Worm (Caenorhabditis elegans) whole organism, L3 larva: ENCODE measurements around the gene lst-6.

Source experiments
- R02D3.7 ChIP-seq: fragments of 150-350 bp; optimal IDR thresholded peaks from 2 replicates; lab custom pipeline; 2014; ENCODE audit warnings: missing biosample characterization, missing genetic modification characterization
- aly-2 ChIP-seq: fragments of 150-350 bp; optimal IDR thresholded peaks from 2 replicates; lab custom pipeline; 2014; ENCODE audit warnings: missing biosample characterization, missing genetic modification characterization
- ama-1 ChIP-seq: fragments of 150-350 bp; optimal IDR thresholded peaks from 2 replicates; lab custom pipeline; 2018
- ceh-16 ChIP-seq: sonication (generic microtip); optimal IDR thresholded peaks from 2 replicates; lab custom pipeline; 2017; ENCODE audit warnings: missing biosample characterization, missing genetic modification characterization
- ceh-82 ChIP-seq: fragments of 150-350 bp; optimal IDR thresholded peaks from 2 replicates; lab custom pipeline; 2014; ENCODE audit warnings: missing biosample characterization, missing genetic modification characterization
- ceh-9 ChIP-seq: sonication (generic microtip); optimal IDR thresholded peaks from 2 replicates; lab custom pipeline; 2018; ENCODE audit warnings: missing biosample characterization, missing genetic modification characterization
- egl-5 ChIP-seq: fragments of 150-350 bp; optimal IDR thresholded peaks from 2 replicates; lab custom pipeline; 2017; ENCODE audit warnings: missing biosample characterization, missing genetic modification reagents, missing genetic modification characterization, inconsistent platforms
- elt-2 ChIP-seq: sonication (generic microtip); optimal IDR thresholded peaks from 2 replicates; lab custom pipeline; 2016; ENCODE audit warnings: missing genetic modification reagents, mild to moderate bottlenecking, missing genetic modification characterization, missing compliant biosample characterization
- eor-1 ChIP-seq, 2 experiments: fragments of 150-350 bp; optimal IDR thresholded peaks; 2 replicates each; lab custom pipeline; 2014 to 2018; ENCODE audit warnings: missing biosample characterization in 2 of 2, missing genetic modification characterization in 2 of 2
- fkh-10 ChIP-seq: sonication (generic microtip); optimal IDR thresholded peaks from 2 replicates; lab custom pipeline; 2017; ENCODE audit warnings: missing biosample characterization, missing genetic modification reagents, missing genetic modification characterization
- fkh-2 ChIP-seq: fragments of 150-350 bp; optimal IDR thresholded peaks from 2 replicates; lab custom pipeline; 2014; ENCODE audit warnings: missing biosample characterization, missing genetic modification reagents, missing genetic modification characterization
- hmg-11 ChIP-seq: sonication (generic microtip); optimal IDR thresholded peaks from 2 replicates; lab custom pipeline; 2016; ENCODE audit warnings: missing genetic modification characterization, missing compliant biosample characterization
- jun-1 ChIP-seq: fragments of 150-350 bp; optimal IDR thresholded peaks from 2 replicates; lab custom pipeline; 2014; ENCODE audit warnings: missing biosample characterization, missing genetic modification reagents, missing genetic modification characterization
- lin-15B ChIP-seq: fragments of 150-350 bp; optimal IDR thresholded peaks from 2 replicates; lab custom pipeline; 2014; ENCODE audit warnings: missing biosample characterization, missing genetic modification characterization
- lsy-12 ChIP-seq: sonication (generic microtip); optimal IDR thresholded peaks from 2 replicates; lab custom pipeline; 2016; ENCODE audit warnings: mild to moderate bottlenecking, missing genetic modification characterization, missing compliant biosample characterization
- mdl-1 ChIP-seq: fragments of 150-350 bp; optimal IDR thresholded peaks from 2 replicates; lab custom pipeline; 2014; ENCODE audit warnings: missing biosample characterization, missing genetic modification characterization
- mml-1 ChIP-seq: fragments of 150-350 bp; sonication (generic microtip); optimal IDR thresholded peaks from 3 replicates; lab custom pipeline; 2014; ENCODE audit warnings: missing biosample characterization, missing genetic modification characterization
- nfya-1 ChIP-seq: sonication (generic microtip); optimal IDR thresholded peaks from 2 replicates; lab custom pipeline; 2017; ENCODE audit warnings: missing genetic modification characterization, mild to moderate bottlenecking, missing compliant biosample characterization, antibody characterized with exemption, moderate library complexity; ENCODE audit not compliant: insufficient read depth
- nhr-11 ChIP-seq: fragments of 150-350 bp; optimal IDR thresholded peaks from 2 replicates; lab custom pipeline; 2014; ENCODE audit warnings: missing biosample characterization, missing genetic modification characterization
- nhr-23 ChIP-seq: fragments of 150-350 bp; optimal IDR thresholded peaks from 2 replicates; lab custom pipeline; 2014; ENCODE audit warnings: missing biosample characterization, missing genetic modification reagents, missing genetic modification characterization
- nhr-237 ChIP-seq: fragments of 150-350 bp; optimal IDR thresholded peaks from 2 replicates; lab custom pipeline; 2014; ENCODE audit warnings: missing biosample characterization, missing genetic modification characterization
- nhr-28 ChIP-seq: fragments of 150-350 bp; optimal IDR thresholded peaks from 2 replicates; lab custom pipeline; 2014; ENCODE audit warnings: missing biosample characterization, missing genetic modification characterization
- nhr-77 ChIP-seq: fragments of 150-350 bp; optimal IDR thresholded peaks from 2 replicates; lab custom pipeline; 2014; ENCODE audit warnings: missing biosample characterization, missing genetic modification characterization
- pha-4 ChIP-seq: fragments of 150-350 bp; optimal IDR thresholded peaks from 2 replicates; lab custom pipeline; 2014; ENCODE audit warnings: missing biosample characterization, missing genetic modification reagents, missing genetic modification characterization
- sea-2 ChIP-seq: fragments of 150-350 bp; sonication (generic microtip); optimal IDR thresholded peaks from 4 replicates; lab custom pipeline; 2014; ENCODE audit warnings: missing biosample characterization, missing genetic modification reagents, missing genetic modification characterization
- skn-1 ChIP-seq: fragments of 150-350 bp; optimal IDR thresholded peaks from 2 replicates; lab custom pipeline; 2014; ENCODE audit warnings: missing biosample characterization, missing genetic modification characterization
- snpc-4 ChIP-seq: fragments of 150-350 bp; optimal IDR thresholded peaks from 2 replicates; lab custom pipeline; 2014; ENCODE audit warnings: missing biosample characterization, missing genetic modification characterization
- unc-62 ChIP-seq: fragments of 150-350 bp; sonication (generic microtip); optimal IDR thresholded peaks from 4 replicates; lab custom pipeline; 2014; ENCODE audit warnings: missing biosample characterization, missing genetic modification reagents, missing genetic modification characterization
- zag-1 ChIP-seq: fragments of 150-350 bp; optimal IDR thresholded peaks from 2 replicates; lab custom pipeline; 2014; ENCODE audit warnings: missing biosample characterization, missing genetic modification characterization
- ztf-11 ChIP-seq: fragments of 150-350 bp; optimal IDR thresholded peaks from 2 replicates; lab custom pipeline; 2014; ENCODE audit warnings: missing biosample characterization, missing genetic modification characterization
- ztf-4 ChIP-seq: fragments of 150-350 bp; optimal IDR thresholded peaks from 2 replicates; lab custom pipeline; 2014; ENCODE audit warnings: missing biosample characterization, missing genetic modification characterization

lst-6 gene

DNA sequence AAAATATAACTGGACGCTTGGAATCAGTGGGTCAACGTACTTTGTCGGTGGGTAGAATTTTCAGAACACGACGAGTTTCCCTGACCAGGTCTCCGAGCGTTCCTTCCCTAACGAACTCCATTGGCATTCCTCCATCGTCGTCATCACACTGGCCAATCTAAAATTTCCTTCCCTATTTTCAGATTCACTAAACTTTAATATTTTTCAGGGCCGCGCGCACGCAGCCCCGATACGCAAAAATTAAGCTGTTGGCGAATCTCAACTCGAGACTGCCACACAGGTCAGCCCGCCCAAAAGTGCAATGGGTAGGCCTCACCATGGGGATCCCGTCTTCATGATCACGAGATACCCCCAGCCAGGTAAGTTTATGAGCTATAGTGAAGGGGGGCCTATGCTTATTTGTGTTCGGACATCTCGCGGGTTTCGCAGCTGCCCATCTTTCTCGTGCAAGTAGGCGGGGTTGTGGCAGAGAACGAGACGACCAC, 54.1 kb downstream of the lst-6 start (continued):
- TF ChIP-seq fkh-10 (GFP tag; lab: Kevin White, UChicago) (no peak), lin-15B (peak; percentile 65), sea-2 (GFP tag; lab: Kevin White, UChicago) (no peak), hmg-11 (tag; lab: Kevin White, UChicago) (peak; percentile 5), zag-1 (tag; lab: Kevin White, UChicago) (no peak), ztf-4 (tag; lab: Kevin White, UChicago) (no peak), mml-1 (tag; lab: Kevin White, UChicago) (no peak), ceh-9 (tag; lab: Kevin White, UChicago) (no peak), ceh-82 (tag; lab: Kevin White, UChicago) (peak; percentile 48), aly-2 (tag; lab: Kevin White, UChicago) (no peak), ceh-16 (tag; lab: Kevin White, UChicago) (no peak), fkh-2 (tag; lab: Kevin White, UChicago) (no peak)

ce11 chrII:6967618-6968017, 54.7 kb downstream of the lst-6 start, which contains the start of gene eif-2Bgamma:
eif-2Bgamma (minus strand) TSS chrII:6967648.
- TF ChIP-seq jun-1, result no peak
- no peak for TF ChIP-seq egl-5 (tag; lab: Kevin White, UChicago)
- no peak for TF ChIP-seq nhr-77
- TF ChIP-seq nhr-11 (tag; lab: Kevin White, UChicago), result no peak
- no peak for TF ChIP-seq unc-62 (GFP tag; lab: Kevin White, UChicago)
- peak; percentile 37 for TF ChIP-seq nfya-1 (tag; lab: Kevin White, UChicago)
- no peak for TF ChIP-seq nhr-28 (tag; lab: Kevin White, UChicago)
- no peak for TF ChIP-seq ceh-82 (tag; lab: Kevin White, UChicago)
- TF ChIP-seq eor-1 (tag; optimal IDR thresholded peaks at IDR 0.05; lab: Kevin White, UChicago), result no peak
- TF ChIP-seq ztf-11 (tag; lab: Kevin White, UChicago), result no peak
- TF ChIP-seq lsy-12 (tag; lab: Kevin White, UChicago), result no peak
- no peak for TF ChIP-seq elt-2 (tag; lab: Kevin White, UChicago)
- peak; percentile 49 for TF ChIP-seq nhr-23 (tag; lab: Kevin White, UChicago)
- peak; percentile 86 for TF ChIP-seq snpc-4 (tag; lab: Kevin White, UChicago)
- peak; percentile 76 for TF ChIP-seq R02D3.7 (tag; lab: Kevin White, UChicago)
- TF ChIP-seq ceh-9 (tag; lab: Kevin White, UChicago), result no peak
- no peak for TF ChIP-seq fkh-10 (GFP tag; lab: Kevin White, UChicago)
- no peak for TF ChIP-seq skn-1 (tag; lab: Kevin White, UChicago)
- no peak for TF ChIP-seq ama-1 (lab: Kevin White, UChicago)
- peak; percentile 28 for TF ChIP-seq hmg-11 (tag; lab: Kevin White, UChicago)
- peak; percentile 35 for TF ChIP-seq lin-15B
- TF ChIP-seq mdl-1 (tag; lab: Kevin White, UChicago), result no peak
- no peak for TF ChIP-seq sea-2 (GFP tag; lab: Kevin White, UChicago)
- no peak for TF ChIP-seq aly-2 (tag; lab: Kevin White, UChicago)
- no peak for TF ChIP-seq nhr-237
- no peak for TF ChIP-seq pha-4 (tag; lab: Kevin White, UChicago)

DNA sequence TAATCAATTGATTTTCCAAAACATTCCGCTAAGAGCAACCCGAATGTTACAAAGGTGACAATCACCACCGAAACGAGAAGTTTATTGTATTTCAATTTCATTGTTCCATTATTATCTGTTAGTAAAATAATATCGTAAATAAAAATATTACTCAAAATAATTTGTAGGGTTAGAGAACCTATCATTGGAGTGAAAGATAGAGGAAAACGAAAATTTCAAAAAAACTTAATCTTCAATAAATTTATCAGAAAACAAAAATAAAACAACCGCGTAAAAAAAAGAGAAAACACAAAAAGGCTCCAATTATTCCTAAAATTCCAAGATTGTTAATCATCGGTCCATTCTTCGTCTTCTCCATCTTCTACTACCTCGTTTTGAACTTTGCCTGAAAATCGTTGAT, 56.7 kb downstream of the lst-6 start, which contains the start of gene tra-2:
Gene tra-2, minus strand, starts transcription at position 101 of the 400 bp plus-strand sequence.
- no peak for TF ChIP-seq ceh-82 (tag; lab: Kevin White, UChicago)
